Worm (Caenorhabditis elegans) whole organism, midembryonic: ENCODE measurements around the gene nhr-99.

ENCODE experiments used
- flt-1 ChIP-seq: fragments of 200-800 bp; sonication (Bioruptor generic); IDR thresholded peaks from 2 replicates; pipeline ENCODE4 v1.3.6; 2022; ENCODE audit warnings: missing genetic modification characterization, missing compliant biosample characterization
- klf-2 ChIP-seq: fragments of 200-800 bp; sonication (Bioruptor generic); conservative IDR thresholded peaks from 2 replicates; pipeline ENCODE4 v1.3.6; 2022; ENCODE audit warnings: missing genetic modification reagents, missing genetic modification characterization, missing compliant biosample characterization
- tab-1 ChIP-seq: fragments of 200-800 bp; sonication (Bioruptor generic); IDR thresholded peaks from 2 replicates; pipeline ENCODE4 v1.3.6; 2022; ENCODE audit warnings: missing genetic modification characterization, missing compliant biosample characterization
- ztf-23 ChIP-seq: fragments of 200-800 bp; sonication (Bioruptor generic); IDR thresholded peaks from 2 replicates; pipeline ENCODE4 v1.3.6; 2022; ENCODE audit warnings: missing genetic modification reagents, missing genetic modification characterization, missing compliant biosample characterization

ce11 chrV:521517-521916, 46.9 kb downstream of the nhr-99 start, which contains the start of gene srw-107:
- TF ChIP-seq ztf-23 (GFP tag; lab: Robert Waterston, UW) (no peak), tab-1 (no peak), flt-1 (GFP tag; lab: Robert Waterston, UW) (no peak), klf-2 (GFP tag; lab: Robert Waterston, UW) (no peak)
